Worm (Caenorhabditis elegans) whole organism, late embryonic: ENCODE results near the gene mlc-1.

Experiments
- ama-1 ChIP-seq: fragments of 150-350 bp; optimal IDR thresholded peaks from 2 replicates; lab custom pipeline; 2014
- ceh-18 ChIP-seq: sonication (generic microtip); optimal IDR thresholded peaks from 2 replicates; lab custom pipeline; 2016; ENCODE audit warnings: missing genetic modification characterization, missing compliant biosample characterization
- che-1 ChIP-seq: sonication (generic microtip); optimal IDR thresholded peaks from 2 replicates; lab custom pipeline; 2016; ENCODE audit warnings: mild to moderate bottlenecking, missing genetic modification characterization, missing compliant biosample characterization
- dmd-4 ChIP-seq: sonication (generic microtip); optimal IDR thresholded peaks from 2 replicates; lab custom pipeline; 2016; ENCODE audit warnings: borderline replicate concordance, missing genetic modification characterization, missing compliant biosample characterization
- dve-1 ChIP-seq: sonication (generic microtip); optimal IDR thresholded peaks from 2 replicates; lab custom pipeline; 2017; ENCODE audit warnings: antibody characterized with exemption, mild to moderate bottlenecking, missing genetic modification characterization, missing compliant biosample characterization
- hlh-15 ChIP-seq: sonication (generic microtip); optimal IDR thresholded peaks from 2 replicates; lab custom pipeline; 2016; ENCODE audit warnings: missing genetic modification characterization, missing compliant biosample characterization
- pha-4 ChIP-seq: fragments of 150-350 bp; optimal IDR thresholded peaks from 2 replicates; lab custom pipeline; 2018; ENCODE audit warnings: missing biosample characterization, missing genetic modification reagents, missing genetic modification characterization
- unc-55 ChIP-seq: sonication (generic microtip); optimal IDR thresholded peaks from 2 replicates; lab custom pipeline; 2017; ENCODE audit warnings: missing biosample characterization, missing genetic modification reagents, missing genetic modification characterization
- unc-86 ChIP-seq: sonication (generic microtip); optimal IDR thresholded peaks from 2 replicates; lab custom pipeline; 2016; ENCODE audit warnings: missing genetic modification characterization, missing compliant biosample characterization

ce11 chrX:17475974-17476373 lies 17.0 kb downstream of the mlc-1 start:
- TF ChIP-seq dmd-4 (no peak), ama-1 (lab: Kevin White, UChicago) (no peak), pha-4 (tag; lab: Kevin White, UChicago) (no peak), dve-1 (tag; lab: Kevin White, UChicago) (no peak), ceh-18 (no peak), unc-55 (GFP tag; lab: Kevin White, UChicago) (no peak), che-1 (tag; lab: Kevin White, UChicago) (no peak), unc-86 (tag; lab: Kevin White, UChicago) (no peak), hlh-15 (tag; lab: Kevin White, UChicago) (no peak)
